Fruit fly (Drosophila melanogaster) whole organism, embryonic: ENCODE measurements around the gene Chchd2.
A peak's percentile ranks its signal among the peaks of the same experiment; 100 is the strongest.

ENCODE experiments used
- ATbp ChIP-seq: fragments of 200-800 bp; sonication (Bioruptor generic); optimal IDR thresholded peaks from 2 replicates; lab custom pipeline; 2017; ENCODE audit warnings: missing biosample characterization, mild to moderate bottlenecking, missing genetic modification characterization, missing genetic modification reagents
- Abd-B ChIP-seq: fragments of 200-800 bp; sonication (Bioruptor generic); optimal IDR thresholded peaks from 2 replicates; lab custom pipeline; 2018; ENCODE audit warnings: missing biosample characterization, mild to moderate bottlenecking, missing genetic modification characterization, moderate library complexity
- Ada2b ChIP-seq: fragments of 200-800 bp; sonication (Bioruptor generic); IDR thresholded peaks from 2 replicates; pipeline ENCODE4 v1.3.6; 2022; ENCODE audit warnings: missing biosample characterization, missing genetic modification characterization
- Bgb ChIP-seq: fragments of 200-800 bp; sonication (Bioruptor generic); IDR thresholded peaks from 2 replicates; pipeline ENCODE4 v1.3.6; 2022; ENCODE audit warnings: missing biosample characterization, missing genetic modification characterization; ENCODE audit not compliant: partially characterized antibody
- CG10959 ChIP-seq: fragments of 200-800 bp; sonication (Bioruptor generic); IDR thresholded peaks from 2 replicates; pipeline ENCODE4 v1.3.6; 2022; ENCODE audit warnings: missing biosample characterization, missing genetic modification characterization
- CG11456 ChIP-seq: fragments of 200-800 bp; sonication (Bioruptor generic); IDR thresholded peaks from 3 replicates; pipeline ENCODE4 v1.3.6; 2022; ENCODE audit warnings: missing biosample characterization, missing genetic modification characterization
- CG11504 ChIP-seq: fragments of 200-800 bp; sonication (Bioruptor generic); optimal IDR thresholded peaks from 3 replicates; lab custom pipeline; 2019; ENCODE audit warnings: missing biosample characterization, mild to moderate bottlenecking, missing genetic modification characterization, moderate library complexity
- CG12104 ChIP-seq: fragments of 200-800 bp; sonication (Bioruptor generic); optimal IDR thresholded peaks from 3 replicates; lab custom pipeline; 2016; ENCODE audit warnings: missing biosample characterization, missing genetic modification characterization
- CG12155 ChIP-seq: fragments of 200-800 bp; sonication (Bioruptor generic); optimal IDR thresholded peaks from 3 replicates; lab custom pipeline; 2016; ENCODE audit warnings: missing biosample characterization, missing genetic modification characterization
- CG12391 ChIP-seq: fragments of 200-800 bp; sonication (Bioruptor generic); optimal IDR thresholded peaks from 3 replicates; lab custom pipeline; 2018; ENCODE audit warnings: missing biosample characterization, mild to moderate bottlenecking, missing genetic modification characterization, moderate library complexity
- CG12659 ChIP-seq: fragments of 200-800 bp; sonication (Bioruptor generic); optimal IDR thresholded peaks from 3 replicates; lab custom pipeline; 2017; ENCODE audit warnings: mild to moderate bottlenecking, missing biosample characterization, missing genetic modification reagents, missing genetic modification characterization
- CG12769 ChIP-seq: fragments of 200-800 bp; sonication (Bioruptor generic); optimal IDR thresholded peaks from 2 replicates; lab custom pipeline; 2019; ENCODE audit warnings: missing biosample characterization, mild to moderate bottlenecking, missing genetic modification characterization, moderate library complexity
- CG15011 ChIP-seq: fragments of 200-800 bp; sonication (Bioruptor generic); optimal IDR thresholded peaks from 3 replicates; lab custom pipeline; 2018; ENCODE audit warnings: missing biosample characterization, mild to moderate bottlenecking, missing genetic modification characterization
- CG3847 ChIP-seq: fragments of 200-800 bp; sonication (Bioruptor generic); IDR thresholded peaks from 2 replicates; pipeline ENCODE4 v1.3.6; 2022; ENCODE audit warnings: missing biosample characterization, missing genetic modification characterization
- CG43689 ChIP-seq: fragments of 200-800 bp; sonication (Bioruptor generic); IDR thresholded peaks from 2 replicates; pipeline ENCODE4 v1.3.6; 2022; ENCODE audit warnings: missing biosample characterization, missing genetic modification characterization
- CG6765 ChIP-seq: fragments of 200-800 bp; sonication (Bioruptor generic); optimal IDR thresholded peaks from 3 replicates; lab custom pipeline; 2017; ENCODE audit warnings: missing biosample characterization, mild to moderate bottlenecking, missing genetic modification characterization
- CG9727 ChIP-seq: fragments of 200-800 bp; sonication (Bioruptor generic); optimal IDR thresholded peaks from 3 replicates; lab custom pipeline; 2017; ENCODE audit warnings: missing biosample characterization, mild to moderate bottlenecking, missing genetic modification characterization
- CG9932 ChIP-seq: fragments of 200-800 bp; sonication (Bioruptor generic); IDR thresholded peaks from 2 replicates; pipeline ENCODE4 v1.3.6; 2022; ENCODE audit warnings: missing biosample characterization, missing genetic modification characterization
- CHES-1-like ChIP-seq: fragments of 200-800 bp; sonication (Bioruptor generic); optimal IDR thresholded peaks from 2 replicates; lab custom pipeline; 2016; ENCODE audit warnings: missing biosample characterization, missing genetic modification characterization
- D ChIP-seq, 2 experiments: fragments of 200-800 bp in 1 of 2; fragments of >200 bp in 1 of 2; sonication (Bioruptor generic) in 1 of 2; optimal IDR thresholded peaks; 2 replicates in 1 of 2; 3 replicates in 1 of 2; lab custom pipeline; 2017; ENCODE audit warnings: mild to moderate bottlenecking in 1 of 2, missing biosample characterization in 1 of 2, missing genetic modification characterization in 1 of 2, missing genetic modification reagents in 1 of 2
- Eip74EF ChIP-seq, 2 experiments: fragments of 200-800 bp in 1 of 2; fragments of >200 bp in 1 of 2; sonication (Bioruptor generic) in 1 of 2; optimal IDR thresholded peaks; 2 replicates each; lab custom pipeline; 2017 to 2019; ENCODE audit warnings: missing biosample characterization in 2 of 2, missing genetic modification characterization in 2 of 2, mild to moderate bottlenecking in 1 of 2, moderate library complexity in 1 of 2
- Fer2 ChIP-seq: fragments of 200-800 bp; sonication (Bioruptor generic); optimal IDR thresholded peaks from 2 replicates; lab custom pipeline; 2018; ENCODE audit warnings: missing biosample characterization, mild to moderate bottlenecking, missing genetic modification characterization, moderate library complexity
- Lim3 ChIP-seq: fragments of 200-800 bp; sonication (Bioruptor generic); IDR thresholded peaks from 2 replicates; pipeline ENCODE4 v1.3.6; 2022; ENCODE audit warnings: missing biosample characterization, missing genetic modification characterization
- Mes4 ChIP-seq: fragments of 200-800 bp; sonication (Bioruptor generic); optimal IDR thresholded peaks from 2 replicates; lab custom pipeline; 2016; ENCODE audit warnings: missing biosample characterization, missing genetic modification characterization
- PHDP ChIP-seq: fragments of 200-800 bp; sonication (Bioruptor generic); optimal IDR thresholded peaks from 3 replicates; lab custom pipeline; 2018; ENCODE audit warnings: missing biosample characterization, mild to moderate bottlenecking, missing genetic modification characterization, moderate library complexity
- Sin3A ChIP-seq: fragments of >200 bp; optimal IDR thresholded peaks from 2 replicates; lab custom pipeline; 2018
- Six4 ChIP-seq: fragments of 200-800 bp; sonication (Bioruptor generic); optimal IDR thresholded peaks from 2 replicates; lab custom pipeline; 2016; ENCODE audit warnings: missing biosample characterization, missing genetic modification characterization
- ara ChIP-seq: fragments of 200-800 bp; sonication (Bioruptor generic); IDR thresholded peaks from 2 replicates; pipeline ENCODE4 v1.3.6; 2022; ENCODE audit warnings: missing biosample characterization, missing genetic modification characterization
- cg ChIP-seq: fragments of 200-800 bp; sonication (Bioruptor generic); optimal IDR thresholded peaks from 3 replicates; lab custom pipeline; 2019; ENCODE audit warnings: missing biosample characterization, mild to moderate bottlenecking, missing genetic modification characterization, moderate library complexity
- ci ChIP-seq: fragments of 200-800 bp; sonication (Bioruptor generic); IDR thresholded peaks from 3 replicates; pipeline ENCODE4 v1.3.6; 2022; ENCODE audit warnings: missing biosample characterization, missing genetic modification characterization
- disco-r ChIP-seq: fragments of 200-800 bp; sonication (Bioruptor generic); optimal IDR thresholded peaks from 2 replicates; lab custom pipeline; 2016; ENCODE audit warnings: missing biosample characterization, missing genetic modification characterization
- fu2 ChIP-seq: fragments of 200-800 bp; sonication (Bioruptor generic); optimal IDR thresholded peaks from 2 replicates; lab custom pipeline; 2016; ENCODE audit warnings: missing biosample characterization, missing genetic modification characterization
- gcm2 ChIP-seq: fragments of 200-800 bp; sonication (Bioruptor generic); optimal IDR thresholded peaks from 2 replicates; lab custom pipeline; 2016; ENCODE audit warnings: missing biosample characterization, missing genetic modification characterization
- gfzf ChIP-seq: fragments of 200-800 bp; sonication (Bioruptor generic); optimal IDR thresholded peaks from 2 replicates; lab custom pipeline; 2016; ENCODE audit warnings: missing biosample characterization, mild to moderate bottlenecking, missing genetic modification characterization, moderate library complexity
- gro ChIP-seq: fragments of 200-800 bp; sonication (Bioruptor generic); optimal IDR thresholded peaks from 2 replicates; lab custom pipeline; 2016; ENCODE audit warnings: missing biosample characterization, missing genetic modification characterization
- jumu ChIP-seq: fragments of 200-800 bp; sonication (Bioruptor generic); optimal IDR thresholded peaks from 3 replicates; lab custom pipeline; 2016; ENCODE audit warnings: missing biosample characterization, missing genetic modification characterization
- lilli ChIP-seq: fragments of 200-800 bp; sonication (Bioruptor generic); optimal IDR thresholded peaks from 3 replicates; lab custom pipeline; 2016; ENCODE audit warnings: missing biosample characterization, missing genetic modification characterization
- luna ChIP-seq: fragments of 200-800 bp; sonication (Bioruptor generic); optimal IDR thresholded peaks from 2 replicates; lab custom pipeline; 2016; ENCODE audit warnings: missing biosample characterization, missing genetic modification characterization
- pum ChIP-seq: fragments of 200-800 bp; sonication (Bioruptor generic); optimal IDR thresholded peaks from 2 replicates; lab custom pipeline; 2016; ENCODE audit warnings: missing biosample characterization, missing genetic modification characterization
- scrt ChIP-seq: fragments of 200-800 bp; sonication (Bioruptor generic); optimal IDR thresholded peaks from 2 replicates; lab custom pipeline; 2018; ENCODE audit warnings: missing biosample characterization, mild to moderate bottlenecking, missing genetic modification characterization, moderate library complexity
- sim ChIP-seq: fragments of 200-800 bp; sonication (Bioruptor generic); IDR thresholded peaks from 2 replicates; pipeline ENCODE4 v1.3.6; 2022; ENCODE audit warnings: missing biosample characterization, missing genetic modification characterization
- sisA ChIP-seq: fragments of 200-800 bp; sonication (Bioruptor generic); IDR thresholded peaks from 2 replicates; pipeline ENCODE4 v1.3.6; 2022; ENCODE audit warnings: missing biosample characterization, missing genetic modification characterization
- sob ChIP-seq: fragments of 200-800 bp; sonication (Bioruptor generic); IDR thresholded peaks from 2 replicates; pipeline ENCODE4 v1.3.6; 2022; ENCODE audit warnings: missing biosample characterization, missing genetic modification characterization
- sqz ChIP-seq: fragments of 200-800 bp; sonication (Bioruptor generic); optimal IDR thresholded peaks from 3 replicates; lab custom pipeline; 2018; ENCODE audit warnings: missing biosample characterization, mild to moderate bottlenecking, missing genetic modification characterization
- ssp ChIP-seq: fragments of 200-800 bp; sonication (Bioruptor generic); IDR thresholded peaks from 2 replicates; pipeline ENCODE4 v1.3.6; 2022; ENCODE audit warnings: missing biosample characterization, missing genetic modification characterization
- stc ChIP-seq: fragments of 200-800 bp; sonication (Bioruptor generic); IDR thresholded peaks from 2 replicates; pipeline ENCODE4 v1.3.6; 2022; ENCODE audit warnings: missing biosample characterization, missing genetic modification characterization
- tgo ChIP-seq: fragments of 200-800 bp; sonication (Bioruptor generic); IDR thresholded peaks from 3 replicates; pipeline ENCODE4 v1.3.6; 2022; ENCODE audit warnings: missing biosample characterization, missing genetic modification characterization
- wdn ChIP-seq: fragments of 200-800 bp; sonication (Bioruptor generic); IDR thresholded peaks from 2 replicates; pipeline ENCODE4 v1.3.6; 2022; ENCODE audit warnings: missing biosample characterization, missing genetic modification characterization
- zen2 ChIP-seq: fragments of 200-800 bp; sonication (Bioruptor generic); IDR thresholded peaks from 3 replicates; pipeline ENCODE4 v1.3.6; 2022; ENCODE audit warnings: missing biosample characterization, missing genetic modification characterization; ENCODE audit not compliant: partially characterized antibody

The Chchd2 gene

DNA sequence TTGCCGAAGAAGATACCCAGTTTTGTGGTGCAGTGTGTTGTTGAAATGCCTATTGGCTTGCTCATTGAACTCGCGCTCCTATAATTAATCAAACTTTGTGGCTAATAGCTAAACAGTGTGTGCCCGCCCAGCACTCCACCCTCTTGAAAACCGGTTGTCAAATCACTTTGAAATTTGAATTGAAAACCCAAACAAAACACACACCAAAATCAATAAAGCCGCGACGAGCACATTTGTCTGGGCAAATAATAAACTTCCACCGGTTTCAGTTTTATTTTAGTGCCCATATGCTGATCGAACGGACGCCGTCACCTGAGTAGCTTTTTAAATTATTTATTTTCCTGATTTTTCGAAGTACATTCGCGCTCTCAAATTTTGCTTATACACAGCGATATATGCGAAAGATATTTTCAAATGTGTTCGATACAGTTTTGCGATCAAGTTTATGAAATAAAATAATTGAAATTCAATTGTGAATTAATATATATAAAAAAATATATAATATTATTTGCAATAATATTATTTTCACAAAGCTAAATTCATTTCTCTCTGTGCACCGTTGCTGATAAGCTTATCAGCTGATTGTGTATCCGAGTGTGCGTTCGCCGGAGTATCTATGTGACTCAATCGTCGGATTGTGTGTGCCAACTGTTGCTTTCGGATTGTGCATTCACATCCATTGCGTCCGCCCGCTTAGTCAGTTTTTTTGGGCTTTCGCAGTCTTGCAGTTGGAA lies 18.9 kb upstream of the Chchd2 start (continued):
- TF ChIP-seq sim (GFP tag; lab: Robert Waterston, UW) (no peak), CG9727 (GFP tag; lab: Kevin White, UChicago) (peak; percentile 84), Ada2b (GFP tag; lab: Robert Waterston, UW) (peak; percentile 72), CG11456 (GFP tag; lab: Robert Waterston, UW) (peak; percentile 70; the same call in 1 of the 3 replicates), CG12104 (peak; percentile 75), Sin3A (lab: Kevin White, UChicago) (no peak), CG12659 (GFP tag; lab: Kevin White, UChicago) (peak; percentile 83), CG3847 (GFP tag; lab: Robert Waterston, UW) (peak; percentile 78), CG10959 (GFP tag; lab: Robert Waterston, UW) (peak; percentile 44), sob (peak; percentile 73), Six4 (GFP tag; lab: Kevin White, UChicago) (peak; percentile 76), CG9932 (GFP tag; lab: Robert Waterston, UW) (no peak; the same call in none of the 2 replicates), D (optimal IDR thresholded peaks at IDR 0.05; lab: Kevin White, UChicago) (no peak), D (GFP tag; optimal IDR thresholded peaks at IDR 0.05; lab: Kevin White, UChicago) (peak; percentile 65), PHDP (peak; percentile 87), ATbp (peak; percentile 84), ara (GFP tag; lab: Robert Waterston, UW) (peak; percentile 57; the same call in 1 of the 2 replicates), jumu (no peak), wdn (no peak), pum (no peak), luna (GFP tag; lab: Kevin White, UChicago) (no peak), gro (GFP tag; lab: Kevin White, UChicago) (no peak), CG43689 (GFP tag; lab: Robert Waterston, UW) (peak; percentile 25; the same call in 1 of the 2 replicates), ssp (GFP tag; lab: Robert Waterston, UW) (peak; percentile 54; the same call in 1 of the 2 replicates), CG6765 (GFP tag; lab: Kevin White, UChicago) (peak; percentile 79), tgo (peak; percentile 77), CG12769 (tag; lab: Kevin White, UChicago) (no peak), CHES-1-like (no peak), Bgb (GFP tag; lab: Robert Waterston, UW) (no peak), Eip74EF (GFP tag; optimal IDR thresholded peaks at IDR 0.05; lab: Kevin White, UChicago) (peak in 1 of 2 experiments; percentile 84), CG15011 (GFP tag; lab: Kevin White, UChicago) (peak; percentile 29), Lim3 (GFP tag; lab: Robert Waterston, UW) (no peak; the same call in 1 of the 2 replicates), zen2 (GFP tag; lab: Robert Waterston, UW) (no peak), stc (peak; percentile 87), sqz (peak; percentile 68), Mes4 (no peak), lilli (GFP tag; lab: Kevin White, UChicago) (peak; percentile 37), CG11504 (tag; lab: Kevin White, UChicago) (peak; percentile 88), Fer2 (tag; lab: Kevin White, UChicago) (peak; percentile 53), gcm2 (no peak), disco-r (GFP tag; lab: Kevin White, UChicago) (peak; percentile 37), gfzf (GFP tag; lab: Kevin White, UChicago) (no peak), CG12391 (tag; lab: Kevin White, UChicago) (peak; percentile 89), scrt (GFP tag; lab: Kevin White, UChicago) (peak; percentile 74), CG12155 (GFP tag; lab: Kevin White, UChicago) (peak; percentile 58), ci (peak; percentile 84; the same call in 2 of the 3 replicates), sisA (GFP tag; lab: Robert Waterston, UW) (peak; percentile 75), fu2 (no peak), Abd-B (GFP tag; lab: Kevin White, UChicago) (no peak), cg (GFP tag; lab: Kevin White, UChicago) (peak; percentile 19)
